Worm (Caenorhabditis elegans) whole organism, L4/young adult: ENCODE data around the gene F11D11.3.

Experiments used
- W03F9.2 ChIP-seq: fragments of 150-350 bp; optimal IDR thresholded peaks from 2 replicates; lab custom pipeline; 2014; ENCODE audit warnings: missing biosample characterization, missing genetic modification characterization
- dao-5 ChIP-seq: sonication (generic microtip); optimal IDR thresholded peaks from 2 replicates; lab custom pipeline; 2016; ENCODE audit warnings: missing genotype, missing genetic modification characterization, moderate library complexity, missing compliant biosample characterization
- him-1 ChIP-seq: sonication (generic microtip); optimal IDR thresholded peaks from 2 replicates; lab custom pipeline; 2016; ENCODE audit warnings: missing genotype, missing genetic modification reagents, missing genetic modification characterization, missing compliant biosample characterization

F11D11.3 gene

ce11 chrV:18711362-18711761, 48.7 kb downstream of the F11D11.3 start:
- no peak for TF ChIP-seq W03F9.2 (tag; lab: Kevin White, UChicago)

- no peak for TF ChIP-seq him-1
Measured at ce11 chrV:18710045-18710490, 50.0 kb downstream of the F11D11.3 start.

DNA sequence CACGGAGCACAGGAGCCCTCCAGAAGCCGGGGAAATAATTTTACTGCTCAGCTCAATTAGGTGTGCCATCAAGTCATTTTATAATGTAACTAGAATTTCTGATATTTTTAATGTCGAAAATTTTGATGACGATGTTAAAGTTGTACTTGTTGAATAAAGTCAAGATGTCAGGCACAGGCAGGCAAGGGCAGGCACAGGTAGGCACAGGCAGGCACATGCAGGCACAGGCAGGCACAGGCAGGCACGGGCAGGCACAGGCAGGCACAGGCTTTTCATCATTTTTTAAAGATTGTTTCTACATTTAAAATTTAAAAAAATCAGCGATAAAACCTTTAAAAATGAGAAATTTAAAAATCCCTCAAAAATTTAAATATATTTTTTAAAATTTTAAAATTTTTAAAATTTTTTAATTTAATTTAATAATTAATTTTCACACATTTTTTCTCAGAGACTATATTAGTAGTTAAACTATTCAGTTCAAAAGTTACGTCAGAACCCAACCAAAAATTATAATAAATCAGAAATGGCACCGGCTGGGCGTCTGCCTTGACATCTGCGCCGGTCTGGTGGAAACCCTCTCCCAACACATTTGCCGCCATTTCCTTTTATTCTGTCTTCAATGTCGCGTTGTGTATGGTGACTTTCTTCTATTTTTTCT, 50.7 kb downstream of the F11D11.3 start, which contains the start of gene Y17D7C.6:
Y17D7C.6 (plus strand) TSS at position 608 of the 658 bp plus-strand sequence.
- TF ChIP-seq W03F9.2 (tag; lab: Kevin White, UChicago): no peak
- TF ChIP-seq him-1: no peak
- TF ChIP-seq dao-5: no peak

- TF ChIP-seq W03F9.2 (tag; lab: Kevin White, UChicago): no peak
- TF ChIP-seq dao-5: no peak
- TF ChIP-seq him-1: no peak
Measured at ce11 chrV:18708015-18708414, 52.1 kb downstream of the F11D11.3 start.
